Worm (Caenorhabditis elegans) whole organism, midembryonic: ENCODE results near the gene F41C3.8.

Source experiments
- T22C8.4 ChIP-seq: fragments of 200-800 bp; sonication (Bioruptor generic); IDR thresholded peaks from 2 replicates; pipeline ENCODE4 v1.3.6; 2022; ENCODE audit warnings: missing genetic modification characterization, missing compliant biosample characterization
- flt-1 ChIP-seq: fragments of 200-800 bp; sonication (Bioruptor generic); IDR thresholded peaks from 2 replicates; pipeline ENCODE4 v1.3.6; 2022; ENCODE audit warnings: missing genetic modification characterization, missing compliant biosample characterization
- med-1 ChIP-seq: sonication (generic microtip); optimal IDR thresholded peaks from 2 replicates; lab custom pipeline; 2017; ENCODE audit warnings: missing genetic modification characterization, mild to moderate bottlenecking, missing compliant biosample characterization, antibody characterized with exemption, missing genetic modification reagents; ENCODE audit not compliant: insufficient read depth
- ref-1 ChIP-seq: fragments of 200-800 bp; sonication (Bioruptor generic); conservative IDR thresholded peaks from 2 replicates; pipeline ENCODE4 v1.3.6; 2022; ENCODE audit warnings: missing genetic modification reagents, missing genetic modification characterization, missing compliant biosample characterization
- tab-1 ChIP-seq: fragments of 200-800 bp; sonication (Bioruptor generic); IDR thresholded peaks from 2 replicates; pipeline ENCODE4 v1.3.6; 2022; ENCODE audit warnings: missing genetic modification characterization, missing compliant biosample characterization
- ztf-23 ChIP-seq: fragments of 200-800 bp; sonication (Bioruptor generic); IDR thresholded peaks from 2 replicates; pipeline ENCODE4 v1.3.6; 2022; ENCODE audit warnings: missing genetic modification reagents, missing genetic modification characterization, missing compliant biosample characterization
- ztf-29 ChIP-seq: fragments of 200-800 bp; sonication (Bioruptor generic); IDR thresholded peaks from 2 replicates; pipeline ENCODE4 v1.3.6; 2022; ENCODE audit warnings: missing genetic modification reagents, missing genetic modification characterization, missing compliant biosample characterization

The F41C3.8 gene

ce11 chrII:4767612-4768011 lies 51.8 kb downstream of the F41C3.8 start:
- TF ChIP-seq flt-1 (GFP tag; lab: Robert Waterston, UW), result no peak
- no peak for TF ChIP-seq ref-1 (GFP tag; lab: Robert Waterston, UW)
- TF ChIP-seq med-1 (GFP tag; lab: Kevin White, UChicago), result no peak
- TF ChIP-seq ztf-23 (GFP tag; lab: Robert Waterston, UW), result no peak
- TF ChIP-seq tab-1 (GFP tag; lab: Robert Waterston, UW), result no peak
- no peak for TF ChIP-seq ztf-29
- no peak for TF ChIP-seq T22C8.4 (GFP tag; lab: Robert Waterston, UW)
